Fruit fly (Drosophila melanogaster): ENCODE data around the gene CG1637.

CG1637 gene

dm6 chrX:10840892-10841564 lies 36.7 kb downstream of the CG1637 start:
- peak; percentile 14 for TF ChIP-seq noc (tag; optimal IDR thresholded peaks at IDR 0.05)

- TF ChIP-seq noc (tag; optimal IDR thresholded peaks at IDR 0.05) = no peak
Observed at dm6 chrX:10838962-10839361, 38.7 kb downstream of the CG1637 start, which contains the start of gene CG15210. Gene CG15210, plus strand, starts transcription at chrX:10839230.

- no peak for TF ChIP-seq noc (tag; optimal IDR thresholded peaks at IDR 0.05)
Observed at dm6 chrX:10835631-10836030, 42.1 kb downstream of the CG1637 start.

dm6 chrX:10832369-10832768 lies 45.3 kb downstream of the CG1637 start:
- no peak for TF ChIP-seq noc (tag; optimal IDR thresholded peaks at IDR 0.05)

- no peak for TF ChIP-seq noc (tag; optimal IDR thresholded peaks at IDR 0.05)
Observed at dm6 chrX:10827301-10827700, 50.4 kb downstream of the CG1637 start.

dm6 chrX:10825349-10826129 lies 52.2 kb downstream of the CG1637 start:
- no peak for TF ChIP-seq noc (tag; optimal IDR thresholded peaks at IDR 0.05)

- no peak for TF ChIP-seq noc (tag; optimal IDR thresholded peaks at IDR 0.05)
Observed at dm6 chrX:10824227-10824702, 53.4 kb downstream of the CG1637 start, which contains the start of gene Imp. Gene Imp, minus strand, starts transcription at chrX:10824277.

dm6 chrX:10823441-10823818 lies 54.3 kb downstream of the CG1637 start:
- TF ChIP-seq noc (tag; optimal IDR thresholded peaks at IDR 0.05) = no peak

dm6 chrX:10822678-10823440 lies 54.8 kb downstream of the CG1637 start:
- peak; percentile 23 for TF ChIP-seq noc (tag; optimal IDR thresholded peaks at IDR 0.05)

dm6 chrX:10822096-10822495 lies 55.6 kb downstream of the CG1637 start:
- no peak for TF ChIP-seq noc (tag; optimal IDR thresholded peaks at IDR 0.05)

- no peak for TF ChIP-seq noc (tag; optimal IDR thresholded peaks at IDR 0.05)
Observed at dm6 chrX:10820741-10821140, 57.0 kb downstream of the CG1637 start.

All from whole organism, larva.